Fruit fly (Drosophila melanogaster) S2 (cell line): ENCODE results near the gene CBP.

ENCODE experiments used
- CG8478 ChIP-seq: fragments of >200 bp; optimal IDR thresholded peaks from 2 replicates; lab custom pipeline; 2018
- CTCF ChIP-seq, 2 experiments: fragments of >200 bp; optimal IDR thresholded peaks; 2 replicates each; lab custom pipeline; 2018

dm6 chrX:7295973-7296372 is 41.2 kb upstream of the CBP start:
- TF ChIP-seq CG8478 (lab: Kevin White, UChicago) (no peak), CTCF (optimal IDR thresholded peaks at IDR 0.05; lab: Kevin White, UChicago) (no peak)
